Worm (Caenorhabditis elegans) whole organism, young adult: Measurements from ENCODE around the gene fbxa-141.

Experiments used
- B0261.1 ChIP-seq: sonication (generic microtip); optimal IDR thresholded peaks from 2 replicates; lab custom pipeline; 2016; ENCODE audit warnings: mild to moderate bottlenecking, missing genetic modification characterization, moderate library complexity, missing compliant biosample characterization
- C06A6.2 ChIP-seq: fragments of 200-800 bp; sonication (Bioruptor generic); conservative IDR thresholded peaks from 2 replicates; pipeline ENCODE4 v1.3.6; 2022; ENCODE audit warnings: missing genetic modification characterization, missing compliant biosample characterization
- C17E4.6 ChIP-seq: fragments of 200-800 bp; sonication (Bioruptor generic); IDR thresholded peaks from 2 replicates; pipeline ENCODE4 v1.3.6; 2022; ENCODE audit warnings: missing genetic modification reagents, missing genetic modification characterization, missing compliant biosample characterization
- F33H1.4 ChIP-seq: fragments of 200-800 bp; sonication (Bioruptor generic); IDR thresholded peaks from 2 replicates; pipeline ENCODE4 v1.3.6; 2022; ENCODE audit warnings: missing genetic modification reagents, missing genetic modification characterization, missing compliant biosample characterization
- F49E8.2 ChIP-seq: sonication (generic microtip); optimal IDR thresholded peaks from 3 replicates; lab custom pipeline; 2017; ENCODE audit warnings: missing genetic modification characterization, mild to moderate bottlenecking, missing compliant biosample characterization, antibody characterized with exemption, moderate library complexity; ENCODE audit not compliant: insufficient read depth
- F57A8.1 ChIP-seq: fragments of 200-800 bp; sonication (Bioruptor generic); optimal IDR thresholded peaks from 2 replicates; lab custom pipeline; 2018; ENCODE audit warnings: mild to moderate bottlenecking, missing genetic modification characterization, moderate library complexity, missing compliant biosample characterization
- K11D2.4 ChIP-seq: fragments of 200-800 bp; sonication (Bioruptor generic); IDR thresholded peaks from 2 replicates; pipeline ENCODE4 v1.3.6; 2022; ENCODE audit warnings: missing genetic modification reagents, missing genetic modification characterization, missing compliant biosample characterization
- K12H6.12 ChIP-seq: fragments of 200-800 bp; sonication (Bioruptor generic); optimal IDR thresholded peaks from 2 replicates; lab custom pipeline; 2018; ENCODE audit warnings: mild to moderate bottlenecking, missing genetic modification characterization, missing compliant biosample characterization
- T07F8.4 ChIP-seq: sonication (generic microtip); optimal IDR thresholded peaks from 2 replicates; lab custom pipeline; 2016; ENCODE audit warnings: mild to moderate bottlenecking, missing genetic modification characterization, moderate library complexity, missing compliant biosample characterization
- T26A5.8 ChIP-seq: sonication (generic microtip); optimal IDR thresholded peaks from 2 replicates; lab custom pipeline; 2016; ENCODE audit warnings: missing genetic modification characterization, missing compliant biosample characterization
- Y53F4B.3 ChIP-seq: fragments of 200-800 bp; sonication (Bioruptor generic); IDR thresholded peaks from 2 replicates; pipeline ENCODE4 v1.3.6; 2022; ENCODE audit warnings: missing genetic modification reagents, missing genetic modification characterization, missing compliant biosample characterization
- Y56A3A.18 ChIP-seq: fragments of 200-800 bp; sonication (Bioruptor generic); IDR thresholded peaks from 2 replicates; pipeline ENCODE4 v1.3.6; 2022; ENCODE audit warnings: missing genetic modification reagents, missing genetic modification characterization, missing compliant biosample characterization
- Y95B8A.8 ChIP-seq: fragments of 200-800 bp; sonication (Bioruptor generic); IDR thresholded peaks from 2 replicates; pipeline ENCODE4 v1.3.6; 2022; ENCODE audit warnings: missing genetic modification reagents, missing genetic modification characterization, missing compliant biosample characterization
- ZK185.1 ChIP-seq: sonication (generic microtip); optimal IDR thresholded peaks from 2 replicates; lab custom pipeline; 2016; ENCODE audit warnings: mild to moderate bottlenecking, missing genetic modification characterization, missing compliant biosample characterization; ENCODE audit not compliant: poor library complexity, severe bottlenecking
- akir-1 ChIP-seq: fragments of 200-800 bp; sonication (Bioruptor generic); optimal IDR thresholded peaks from 2 replicates; lab custom pipeline; 2018; ENCODE audit warnings: mild to moderate bottlenecking, missing genetic modification characterization, moderate library complexity, missing compliant biosample characterization
- ama-1 ChIP-seq, 3 experiments: fragments of 150-350 bp in 1 of 3; sonication (generic microtip) in 2 of 3; optimal IDR thresholded peaks; 2 replicates each; lab custom pipeline; 2014 to 2018; ENCODE audit warnings: missing biosample characterization in 2 of 3, missing genetic modification characterization in 2 of 3, missing genetic modification reagents in 2 of 3
- attf-3 ChIP-seq: fragments of 200-800 bp; sonication (Bioruptor generic); conservative IDR thresholded peaks from 2 replicates; pipeline ENCODE4 v1.3.6; 2022; ENCODE audit warnings: missing genetic modification reagents, missing genetic modification characterization, missing compliant biosample characterization
- bed-2 ChIP-seq: fragments of 200-800 bp; sonication (Bioruptor generic); IDR thresholded peaks from 2 replicates; pipeline ENCODE4 v1.3.6; 2022; ENCODE audit warnings: missing genetic modification reagents, missing genetic modification characterization, missing compliant biosample characterization
- cebp-1 ChIP-seq, 2 experiments: fragments of 200-800 bp in 1 of 2; sonication (Bioruptor generic) in 1 of 2; sonication (generic microtip) in 1 of 2; IDR thresholded peaks in 1 of 2; optimal IDR thresholded peaks in 1 of 2; 2 replicates each; pipeline versions ENCODE4 v1.3.6 to Lab custom; 2017 to 2022; ENCODE audit warnings: missing compliant biosample characterization in 2 of 2, missing genetic modification characterization in 2 of 2, mild to moderate bottlenecking in 1 of 2, missing genetic modification reagents in 1 of 2, moderate library complexity in 1 of 2
- ceh-91 ChIP-seq: fragments of 200-800 bp; sonication (Bioruptor generic); IDR thresholded peaks from 2 replicates; pipeline ENCODE4 v1.3.6; 2022; ENCODE audit warnings: missing genetic modification reagents, missing genetic modification characterization, missing compliant biosample characterization
- die-1 ChIP-seq: sonication (generic microtip); optimal IDR thresholded peaks from 2 replicates; lab custom pipeline; 2016; ENCODE audit warnings: missing genotype, mild to moderate bottlenecking, missing genetic modification characterization, missing compliant biosample characterization
- dox-1 ChIP-seq: fragments of 200-800 bp; sonication (Bioruptor generic); IDR thresholded peaks from 2 replicates; pipeline ENCODE4 v1.3.6; 2022; ENCODE audit warnings: missing genetic modification reagents, missing genetic modification characterization, missing compliant biosample characterization
- ets-4 ChIP-seq: fragments of 200-800 bp; sonication (Bioruptor generic); optimal IDR thresholded peaks from 2 replicates; lab custom pipeline; 2018; ENCODE audit warnings: mild to moderate bottlenecking, missing genetic modification characterization, missing compliant biosample characterization
- hlh-12 ChIP-seq: sonication (generic microtip); optimal IDR thresholded peaks from 2 replicates; lab custom pipeline; 2016; ENCODE audit warnings: missing genetic modification characterization, missing compliant biosample characterization
- lag-1 ChIP-seq: fragments of 200-800 bp; sonication (Bioruptor generic); IDR thresholded peaks from 2 replicates; pipeline ENCODE4 v1.3.6; 2022; ENCODE audit warnings: missing genetic modification reagents, missing genetic modification characterization, missing compliant biosample characterization
- let-607 ChIP-seq, 2 experiments: fragments of 200-800 bp in 1 of 2; sonication (Bioruptor generic) in 1 of 2; sonication (generic microtip) in 1 of 2; optimal IDR thresholded peaks; 2 replicates each; lab custom pipeline; 2016 to 2018; ENCODE audit warnings: mild to moderate bottlenecking in 2 of 2, missing compliant biosample characterization in 2 of 2, missing genetic modification characterization in 2 of 2, moderate library complexity in 2 of 2, missing genotype in 1 of 2
- lin-40 ChIP-seq: sonication (generic microtip); optimal IDR thresholded peaks from 2 replicates; lab custom pipeline; 2016; ENCODE audit warnings: missing genetic modification characterization, mild to moderate bottlenecking, missing compliant biosample characterization, missing genotype, missing genetic modification reagents
- lsy-27 ChIP-seq: sonication (generic microtip); optimal IDR thresholded peaks from 2 replicates; lab custom pipeline; 2017; ENCODE audit warnings: missing genetic modification characterization, mild to moderate bottlenecking, missing compliant biosample characterization, antibody characterized with exemption, missing genotype, borderline replicate concordance; ENCODE audit not compliant: insufficient read depth
- madf-10 ChIP-seq: sonication (generic microtip); optimal IDR thresholded peaks from 2 replicates; lab custom pipeline; 2016; ENCODE audit warnings: mild to moderate bottlenecking, missing genetic modification characterization, missing compliant biosample characterization
- mcd-1 ChIP-seq: fragments of 200-800 bp; sonication (Bioruptor generic); IDR thresholded peaks from 2 replicates; pipeline ENCODE4 v1.3.6; 2022; ENCODE audit warnings: missing genetic modification reagents, missing genetic modification characterization, missing compliant biosample characterization
- mxl-1 ChIP-seq: sonication (generic microtip); optimal IDR thresholded peaks from 2 replicates; lab custom pipeline; 2016; ENCODE audit warnings: missing genetic modification characterization, missing compliant biosample characterization
- nfya-2 ChIP-seq: fragments of 200-800 bp; sonication (Bioruptor generic); IDR thresholded peaks from 2 replicates; pipeline ENCODE4 v1.3.6; 2022; ENCODE audit warnings: missing genetic modification reagents, missing genetic modification characterization, missing compliant biosample characterization
- nfyb-1 ChIP-seq: fragments of 200-800 bp; sonication (Bioruptor generic); IDR thresholded peaks from 2 replicates; pipeline ENCODE4 v1.3.6; 2022; ENCODE audit warnings: missing genetic modification reagents, missing genetic modification characterization, missing compliant biosample characterization
- rcor-1 ChIP-seq: fragments of 200-800 bp; sonication (Bioruptor generic); IDR thresholded peaks from 2 replicates; pipeline ENCODE4 v1.3.6; 2022; ENCODE audit warnings: missing genetic modification reagents, missing genetic modification characterization, missing compliant biosample characterization
- rec-8 ChIP-seq, 2 experiments: sonication (generic microtip); optimal IDR thresholded peaks; 2 replicates each; lab custom pipeline; 2016; ENCODE audit warnings: mild to moderate bottlenecking in 2 of 2, missing genetic modification characterization in 2 of 2, missing genetic modification reagents in 2 of 2, missing genotype in 2 of 2, missing biosample characterization in 1 of 2, missing compliant biosample characterization in 1 of 2, moderate library complexity in 1 of 2
- snpc-1.3 ChIP-seq: sonication (generic microtip); optimal IDR thresholded peaks from 2 replicates; lab custom pipeline; 2017; ENCODE audit warnings: missing genetic modification characterization, mild to moderate bottlenecking, missing compliant biosample characterization, antibody characterized with exemption, moderate library complexity, missing genotype, missing genetic modification reagents; ENCODE audit not compliant: insufficient read depth
- snpc-4 ChIP-seq, 5 experiments: fragments of 150-350 bp in 1 of 5; sonication (generic microtip) in 4 of 5; optimal IDR thresholded peaks; 2 replicates each; lab custom pipeline; 2014 to 2018; ENCODE audit warnings: missing genetic modification characterization in 5 of 5, missing biosample characterization in 3 of 5, antibody characterized with exemption in 2 of 5, mild to moderate bottlenecking in 2 of 5, missing compliant biosample characterization in 2 of 5, missing genotype in 2 of 5, moderate library complexity in 2 of 5, missing genetic modification reagents in 1 of 5
- somi-1 ChIP-seq: fragments of 200-800 bp; sonication (Bioruptor generic); optimal IDR thresholded peaks from 2 replicates; lab custom pipeline; 2018; ENCODE audit warnings: mild to moderate bottlenecking, missing genetic modification characterization, missing compliant biosample characterization
- unc-130 ChIP-seq: sonication (generic microtip); optimal IDR thresholded peaks from 2 replicates; lab custom pipeline; 2016; ENCODE audit warnings: missing genetic modification reagents, missing genetic modification characterization, missing compliant biosample characterization
- xnd-1 ChIP-seq: sonication (generic microtip); optimal IDR thresholded peaks from 2 replicates; lab custom pipeline; 2016; ENCODE audit warnings: missing genotype, missing genetic modification reagents, missing genetic modification characterization, missing compliant biosample characterization
- zfh-2 ChIP-seq: fragments of 200-800 bp; sonication (Bioruptor generic); conservative IDR thresholded peaks from 2 replicates; pipeline ENCODE4 v1.3.6; 2022; ENCODE audit warnings: missing genetic modification reagents, missing genetic modification characterization, missing compliant biosample characterization
- zim-3 ChIP-seq: sonication (generic microtip); optimal IDR thresholded peaks from 2 replicates; lab custom pipeline; 2017; ENCODE audit warnings: mild to moderate bottlenecking, missing genetic modification characterization, moderate library complexity, missing compliant biosample characterization
- ztf-22 ChIP-seq: fragments of 200-800 bp; sonication (Bioruptor generic); optimal IDR thresholded peaks from 2 replicates; lab custom pipeline; 2018; ENCODE audit warnings: mild to moderate bottlenecking, missing genetic modification characterization, moderate library complexity, missing compliant biosample characterization
- ztf-26 ChIP-seq: sonication (generic microtip); optimal IDR thresholded peaks from 2 replicates; lab custom pipeline; 2017; ENCODE audit warnings: missing genetic modification characterization, missing compliant biosample characterization

fbxa-141 gene

ce11 chrX:14512817-14513216 is at the start of gene fbxa-141:
fbxa-141 (minus strand) TSS chrX:14512917.
- TF ChIP-seq zfh-2 (GFP tag; lab: Robert Waterston, UW) (no peak), hlh-12 (tag; lab: Kevin White, UChicago) (no peak), F33H1.4 (no peak), Y53F4B.3 (no peak), xnd-1 (no peak), akir-1 (GFP tag; lab: Kevin White, UChicago) (no peak), ama-1 (optimal IDR thresholded peaks at IDR 0.05; lab: Kevin White, UChicago) (no peak), ama-1 (GFP tag; optimal IDR thresholded peaks at IDR 0.05; lab: Kevin White, UChicago) (no peak), B0261.1 (no peak), C17E4.6 (GFP tag; lab: Robert Waterston, UW) (no peak), lag-1 (GFP tag; lab: Robert Waterston, UW) (no peak), snpc-4 (GFP tag; optimal IDR thresholded peaks at IDR 0.05; lab: Kevin White, UChicago) (no peak), snpc-4 (tag; optimal IDR thresholded peaks at IDR 0.05; lab: Kevin White, UChicago) (no peak), nfya-2 (GFP tag; lab: Robert Waterston, UW) (no peak), K11D2.4 (no peak), F49E8.2 (tag; lab: Kevin White, UChicago) (no peak)

ce11 chrX:14561416-14561973 is 48.8 kb upstream of the fbxa-141 start:
- TF ChIP-seq F57A8.1 (GFP tag; lab: Kevin White, UChicago) (no peak), rec-8 (tag; optimal IDR thresholded peaks at IDR 0.05; lab: Kevin White, UChicago) (no peak), snpc-1.3 (tag; lab: Kevin White, UChicago) (no peak), Y95B8A.8 (GFP tag; lab: Robert Waterston, UW) (no peak), ztf-22 (GFP tag; lab: Kevin White, UChicago) (peak; percentile 48), K12H6.12 (tag; lab: Kevin White, UChicago) (peak; percentile 68), let-607 (tag; optimal IDR thresholded peaks at IDR 0.05; lab: Kevin White, UChicago) (no peak), ZK185.1 (tag; lab: Kevin White, UChicago) (no peak), lsy-27 (tag; lab: Kevin White, UChicago) (no peak), ets-4 (no peak), cebp-1 (GFP tag; IDR thresholded peaks at IDR 0.05; lab: Robert Waterston, UW) (no peak), cebp-1 (tag; optimal IDR thresholded peaks at IDR 0.05; lab: Kevin White, UChicago) (peak; percentile 65), ceh-91 (GFP tag; lab: Robert Waterston, UW) (no peak), dox-1 (GFP tag; lab: Robert Waterston, UW) (peak; percentile 64), zim-3 (tag; lab: Kevin White, UChicago) (peak; percentile 23), T07F8.4 (tag; lab: Kevin White, UChicago) (no peak), rcor-1 (GFP tag; lab: Robert Waterston, UW) (peak; percentile 32; the same call in 1 of the 2 replicates), lin-40 (tag; lab: Kevin White, UChicago) (peak; percentile 49), Y56A3A.18 (GFP tag; lab: Robert Waterston, UW) (no peak), mcd-1 (peak; percentile 36; the same call in 1 of the 2 replicates), attf-3 (no peak), unc-130 (GFP tag; lab: Kevin White, UChicago) (no peak), T26A5.8 (tag; lab: Kevin White, UChicago) (no peak), hlh-12 (tag; lab: Kevin White, UChicago) (no peak), F33H1.4 (no peak), C06A6.2 (GFP tag; lab: Robert Waterston, UW) (peak; percentile 43; the same call in 1 of the 2 replicates), somi-1 (peak; percentile 65), bed-2 (no peak), die-1 (tag; lab: Kevin White, UChicago) (no peak), madf-10 (tag; lab: Kevin White, UChicago) (no peak), C17E4.6 (GFP tag; lab: Robert Waterston, UW) (no peak), nfyb-1 (GFP tag; lab: Robert Waterston, UW) (no peak), ztf-26 (tag; lab: Kevin White, UChicago) (no peak), mxl-1 (tag; lab: Kevin White, UChicago) (no peak)
